Fruit fly (Drosophila melanogaster) whole organism, pupa: ENCODE data around the gene msd1.

ENCODE experiments used
- CG15710 ChIP-seq: fragments of 200-800 bp; sonication (Bioruptor generic); optimal IDR thresholded peaks from 2 replicates; lab custom pipeline; 2018; ENCODE audit warnings: missing biosample characterization, mild to moderate bottlenecking, missing genetic modification characterization, moderate library complexity
- CG17806 ChIP-seq: fragments of 200-800 bp; sonication (Bioruptor generic); optimal IDR thresholded peaks from 2 replicates; lab custom pipeline; 2018; ENCODE audit warnings: missing biosample characterization, mild to moderate bottlenecking, missing genetic modification characterization, moderate library complexity
- CG4496 ChIP-seq: fragments of 200-800 bp; sonication (Bioruptor generic); IDR thresholded peaks from 3 replicates; pipeline ENCODE4 v1.3.6; 2022; ENCODE audit warnings: missing biosample characterization, missing genetic modification characterization
- CG8301 ChIP-seq: fragments of 200-800 bp; sonication (Bioruptor generic); optimal IDR thresholded peaks from 2 replicates; lab custom pipeline; 2018; ENCODE audit warnings: missing biosample characterization, mild to moderate bottlenecking, missing genetic modification characterization
- CG9948 ChIP-seq: fragments of 200-800 bp; sonication (Bioruptor generic); optimal IDR thresholded peaks from 2 replicates; lab custom pipeline; 2018; ENCODE audit warnings: missing biosample characterization, mild to moderate bottlenecking, missing genetic modification characterization, moderate library complexity
- EcR ChIP-seq: fragments of 200-800 bp; sonication (Bioruptor generic); optimal IDR thresholded peaks from 3 replicates; lab custom pipeline; 2019; ENCODE audit warnings: missing biosample characterization, missing genetic modification characterization, mild to moderate bottlenecking, moderate library complexity, missing genetic modification reagents
- gl ChIP-seq: fragments of 200-800 bp; sonication (Bioruptor generic); optimal IDR thresholded peaks from 2 replicates; lab custom pipeline; 2018; ENCODE audit warnings: missing biosample characterization, mild to moderate bottlenecking, missing genetic modification characterization
- rn ChIP-seq: fragments of 200-800 bp; sonication (Bioruptor generic); IDR thresholded peaks from 2 replicates; pipeline ENCODE4 v1.3.6; 2022; ENCODE audit warnings: missing biosample characterization, missing genetic modification characterization

DNA sequence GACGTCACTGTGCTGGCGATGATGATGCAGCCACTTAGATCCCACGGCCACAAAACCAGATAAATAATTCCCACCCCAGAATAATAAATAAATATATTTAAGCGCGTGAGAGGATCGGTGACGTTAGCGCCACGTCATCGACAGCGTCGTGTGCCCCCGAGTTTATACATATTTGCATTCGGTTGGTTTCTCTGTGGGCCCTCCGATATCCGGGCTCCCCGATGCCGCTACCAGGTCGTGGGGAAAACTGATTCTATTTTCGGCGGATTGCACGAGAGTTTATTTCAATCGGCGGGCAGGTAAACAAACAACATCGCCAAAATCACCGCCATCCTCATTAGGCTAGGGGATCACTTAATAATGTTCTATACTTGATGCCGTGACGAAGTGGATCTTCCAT is 22.7 kb downstream of the msd1 start:
- TF ChIP-seq gl (no peak), CG15710 (tag; lab: Kevin White, UChicago) (no peak), CG9948 (tag; lab: Kevin White, UChicago) (no peak), CG4496 (no peak), EcR (GFP tag; lab: Kevin White, UChicago) (no peak), CG8301 (tag; lab: Kevin White, UChicago) (no peak), rn (no peak), CG17806 (no peak)
